Worm (Caenorhabditis elegans) whole organism, L4 larva: ENCODE results near the gene gnrr-4.

Experiments used
- nhr-102 ChIP-seq: sonication (generic microtip); optimal IDR thresholded peaks from 2 replicates; lab custom pipeline; 2016; ENCODE audit warnings: mild to moderate bottlenecking, missing genetic modification characterization, moderate library complexity, missing compliant biosample characterization
- nhr-11 ChIP-seq: fragments of 150-350 bp; optimal IDR thresholded peaks from 2 replicates; lab custom pipeline; 2014; ENCODE audit warnings: missing biosample characterization, missing genetic modification characterization
- unc-130 ChIP-seq: sonication (generic microtip); optimal IDR thresholded peaks from 2 replicates; lab custom pipeline; 2016; ENCODE audit warnings: missing genetic modification reagents, missing genetic modification characterization, missing compliant biosample characterization

- TF ChIP-seq unc-130 (GFP tag; lab: Kevin White, UChicago) (no peak), nhr-11 (tag; lab: Kevin White, UChicago) (no peak), nhr-102 (tag; lab: Kevin White, UChicago) (no peak)
Observed at ce11 chrX:5763292-5763691, 20.2 kb upstream of the gnrr-4 start, which contains the start of gene tag-294.
